Fruit fly (Drosophila melanogaster) whole organism, embryonic: ENCODE measurements around the gene snky.

Experiments used
- Abd-B ChIP-seq: fragments of 200-800 bp; sonication (Bioruptor generic); optimal IDR thresholded peaks from 2 replicates; lab custom pipeline; 2018; ENCODE audit warnings: missing biosample characterization, mild to moderate bottlenecking, missing genetic modification characterization, moderate library complexity
- Adf1 ChIP-seq: fragments of 200-800 bp; sonication (Bioruptor generic); IDR thresholded peaks from 2 replicates; pipeline ENCODE4 v1.3.6; 2022; ENCODE audit warnings: missing biosample characterization, missing genetic modification characterization
- Bgb ChIP-seq: fragments of 200-800 bp; sonication (Bioruptor generic); IDR thresholded peaks from 2 replicates; pipeline ENCODE4 v1.3.6; 2022; ENCODE audit warnings: missing biosample characterization, missing genetic modification characterization; ENCODE audit not compliant: partially characterized antibody
- CG10267 ChIP-seq: fragments of 200-800 bp; sonication (Bioruptor generic); optimal IDR thresholded peaks from 2 replicates; lab custom pipeline; 2018; ENCODE audit warnings: missing biosample characterization, mild to moderate bottlenecking, missing genetic modification characterization, moderate library complexity
- CG10431 ChIP-seq: fragments of 200-800 bp; sonication (Bioruptor generic); optimal IDR thresholded peaks from 3 replicates; lab custom pipeline; 2018; ENCODE audit warnings: missing biosample characterization, mild to moderate bottlenecking, missing genetic modification characterization
- CG10654 ChIP-seq: fragments of 200-800 bp; sonication (Bioruptor generic); optimal IDR thresholded peaks from 2 replicates; lab custom pipeline; 2016; ENCODE audit warnings: missing biosample characterization, missing genetic modification characterization
- CG10959 ChIP-seq: fragments of 200-800 bp; sonication (Bioruptor generic); IDR thresholded peaks from 2 replicates; pipeline ENCODE4 v1.3.6; 2022; ENCODE audit warnings: missing biosample characterization, missing genetic modification characterization
- CG11398 ChIP-seq: fragments of 200-800 bp; sonication (Bioruptor generic); optimal IDR thresholded peaks from 2 replicates; lab custom pipeline; 2016; ENCODE audit warnings: missing biosample characterization, missing genetic modification characterization
- CG11456 ChIP-seq: fragments of 200-800 bp; sonication (Bioruptor generic); IDR thresholded peaks from 3 replicates; pipeline ENCODE4 v1.3.6; 2022; ENCODE audit warnings: missing biosample characterization, missing genetic modification characterization
- CG11560 ChIP-seq: fragments of 200-800 bp; sonication (Bioruptor generic); IDR thresholded peaks from 3 replicates; pipeline ENCODE4 v1.3.6; 2022; ENCODE audit warnings: missing biosample characterization, missing genetic modification characterization
- CG11695 ChIP-seq: fragments of 200-800 bp; sonication (Bioruptor generic); IDR thresholded peaks from 3 replicates; pipeline ENCODE4 v1.3.6; 2022; ENCODE audit warnings: missing biosample characterization, missing genetic modification characterization
- CG12391 ChIP-seq: fragments of 200-800 bp; sonication (Bioruptor generic); optimal IDR thresholded peaks from 3 replicates; lab custom pipeline; 2018; ENCODE audit warnings: missing biosample characterization, mild to moderate bottlenecking, missing genetic modification characterization, moderate library complexity
- CG13775 ChIP-seq: fragments of 200-800 bp; sonication (Bioruptor generic); optimal IDR thresholded peaks from 3 replicates; lab custom pipeline; 2017; ENCODE audit warnings: missing biosample characterization, mild to moderate bottlenecking, missing genetic modification characterization
- CG15011 ChIP-seq: fragments of 200-800 bp; sonication (Bioruptor generic); optimal IDR thresholded peaks from 3 replicates; lab custom pipeline; 2018; ENCODE audit warnings: missing biosample characterization, mild to moderate bottlenecking, missing genetic modification characterization
- CG17568 ChIP-seq: fragments of 200-800 bp; sonication (Bioruptor generic); optimal IDR thresholded peaks from 2 replicates; lab custom pipeline; 2018; ENCODE audit warnings: missing biosample characterization, mild to moderate bottlenecking, missing genetic modification characterization, moderate library complexity
- CG1792 ChIP-seq: fragments of 200-800 bp; sonication (Bioruptor generic); optimal IDR thresholded peaks from 2 replicates; lab custom pipeline; 2016; ENCODE audit warnings: missing biosample characterization, missing genetic modification characterization
- CG31224 ChIP-seq: fragments of 200-800 bp; sonication (Bioruptor generic); IDR thresholded peaks from 2 replicates; pipeline ENCODE4 v1.3.6; 2022; ENCODE audit warnings: missing biosample characterization, missing genetic modification characterization
- CG32772 ChIP-seq: fragments of 200-800 bp; sonication (Bioruptor generic); IDR thresholded peaks from 2 replicates; pipeline ENCODE4 v1.3.6; 2022; ENCODE audit warnings: missing biosample characterization, missing genetic modification characterization
- CG3281 ChIP-seq: fragments of 200-800 bp; sonication (Bioruptor generic); optimal IDR thresholded peaks from 3 replicates; lab custom pipeline; 2017; ENCODE audit warnings: missing biosample characterization, mild to moderate bottlenecking, missing genetic modification characterization
- CG42726 ChIP-seq: fragments of 200-800 bp; sonication (Bioruptor generic); IDR thresholded peaks from 2 replicates; pipeline ENCODE4 v1.3.6; 2022; ENCODE audit warnings: missing biosample characterization, missing genetic modification characterization; ENCODE audit not compliant: partially characterized antibody
- CG43689 ChIP-seq: fragments of 200-800 bp; sonication (Bioruptor generic); IDR thresholded peaks from 2 replicates; pipeline ENCODE4 v1.3.6; 2022; ENCODE audit warnings: missing biosample characterization, missing genetic modification characterization
- CG4730 ChIP-seq: fragments of 200-800 bp; sonication (Bioruptor generic); IDR thresholded peaks from 2 replicates; pipeline ENCODE4 v1.3.6; 2022; ENCODE audit warnings: missing biosample characterization, missing genetic modification characterization
- CG6254 ChIP-seq: fragments of 200-800 bp; sonication (Bioruptor generic); optimal IDR thresholded peaks from 3 replicates; lab custom pipeline; 2017; ENCODE audit warnings: mild to moderate bottlenecking, missing biosample characterization, missing genetic modification reagents, missing genetic modification characterization
- CG7357 ChIP-seq: fragments of 200-800 bp; sonication (Bioruptor generic); IDR thresholded peaks from 3 replicates; pipeline ENCODE4 v1.3.6; 2022; ENCODE audit warnings: missing biosample characterization, missing genetic modification characterization
- CG8281 ChIP-seq: fragments of 200-800 bp; sonication (Bioruptor generic); optimal IDR thresholded peaks from 2 replicates; lab custom pipeline; 2018; ENCODE audit warnings: missing biosample characterization, mild to moderate bottlenecking, missing genetic modification characterization, moderate library complexity
- CG8388 ChIP-seq: fragments of 200-800 bp; sonication (Bioruptor generic); optimal IDR thresholded peaks from 2 replicates; lab custom pipeline; 2019; ENCODE audit warnings: missing biosample characterization, mild to moderate bottlenecking, missing genetic modification characterization, moderate library complexity
- CG8478 ChIP-seq: fragments of >200 bp; optimal IDR thresholded peaks from 2 replicates; lab custom pipeline; 2018
- D19B ChIP-seq: fragments of 200-800 bp; sonication (Bioruptor generic); optimal IDR thresholded peaks from 2 replicates; lab custom pipeline; 2017; ENCODE audit warnings: missing biosample characterization, mild to moderate bottlenecking, missing genetic modification characterization
- Drgx ChIP-seq: fragments of 200-800 bp; sonication (Bioruptor generic); IDR thresholded peaks from 2 replicates; pipeline ENCODE4 v1.3.6; 2022; ENCODE audit warnings: missing biosample characterization, missing genetic modification characterization
- Ets97D ChIP-seq: fragments of 200-800 bp; sonication (Bioruptor generic); optimal IDR thresholded peaks from 3 replicates; lab custom pipeline; 2016; ENCODE audit warnings: missing biosample characterization, missing genetic modification characterization
- Hr39 ChIP-seq: fragments of >200 bp; optimal IDR thresholded peaks from 2 replicates; lab custom pipeline; 2017
- Mes4 ChIP-seq: fragments of 200-800 bp; sonication (Bioruptor generic); optimal IDR thresholded peaks from 2 replicates; lab custom pipeline; 2016; ENCODE audit warnings: missing biosample characterization, missing genetic modification characterization
- Sox102F ChIP-seq: fragments of 200-800 bp; sonication (Bioruptor generic); optimal IDR thresholded peaks from 2 replicates; lab custom pipeline; 2018; ENCODE audit warnings: missing biosample characterization, mild to moderate bottlenecking, missing genetic modification characterization, moderate library complexity
- amos ChIP-seq: fragments of 200-800 bp; sonication (Bioruptor generic); IDR thresholded peaks from 2 replicates; pipeline ENCODE4 v1.3.6; 2022; ENCODE audit warnings: missing biosample characterization, missing genetic modification characterization; ENCODE audit not compliant: partially characterized antibody
- bigmax ChIP-seq: fragments of 200-800 bp; sonication (Bioruptor generic); optimal IDR thresholded peaks from 2 replicates; lab custom pipeline; 2018; ENCODE audit warnings: missing biosample characterization, mild to moderate bottlenecking, missing genetic modification characterization
- cad ChIP-seq: fragments of >200 bp; optimal IDR thresholded peaks from 2 replicates; lab custom pipeline; 2017; ENCODE audit warnings: missing biosample characterization, missing genetic modification characterization
- ci ChIP-seq: fragments of 200-800 bp; sonication (Bioruptor generic); IDR thresholded peaks from 3 replicates; pipeline ENCODE4 v1.3.6; 2022; ENCODE audit warnings: missing biosample characterization, missing genetic modification characterization
- dpn ChIP-seq, 2 experiments: fragments of 200-800 bp; sonication (Bioruptor generic); optimal IDR thresholded peaks; 3 replicates each; lab custom pipeline; 2016; ENCODE audit warnings: missing biosample characterization in 2 of 2, missing genetic modification characterization in 2 of 2
- gcm ChIP-seq: fragments of 200-800 bp; sonication (Bioruptor generic); optimal IDR thresholded peaks from 2 replicates; lab custom pipeline; 2019; ENCODE audit warnings: missing biosample characterization, mild to moderate bottlenecking, missing genetic modification characterization, moderate library complexity
- grn ChIP-seq: fragments of 200-800 bp; sonication (Bioruptor generic); optimal IDR thresholded peaks from 3 replicates; lab custom pipeline; 2017; ENCODE audit warnings: missing biosample characterization, missing genetic modification characterization
- jigr1 ChIP-seq: fragments of 200-800 bp; sonication (Bioruptor generic); IDR thresholded peaks from 3 replicates; pipeline ENCODE4 v1.3.6; 2022; ENCODE audit warnings: missing biosample characterization, missing genetic modification characterization
- jing ChIP-seq: fragments of 200-800 bp; sonication (Bioruptor generic); optimal IDR thresholded peaks from 2 replicates; lab custom pipeline; 2018; ENCODE audit warnings: missing biosample characterization, mild to moderate bottlenecking, missing genetic modification characterization
- oc ChIP-seq: fragments of 200-800 bp; sonication (Bioruptor generic); optimal IDR thresholded peaks from 2 replicates; lab custom pipeline; 2018; ENCODE audit warnings: missing biosample characterization, mild to moderate bottlenecking, missing genetic modification characterization, moderate library complexity
- pb ChIP-seq: fragments of 200-800 bp; sonication (Bioruptor generic); optimal IDR thresholded peaks from 3 replicates; lab custom pipeline; 2016; ENCODE audit warnings: missing biosample characterization, missing genetic modification characterization
- psq ChIP-seq: fragments of 200-800 bp; sonication (Bioruptor generic); optimal IDR thresholded peaks from 2 replicates; lab custom pipeline; 2017; ENCODE audit warnings: missing biosample characterization, missing genetic modification characterization
- pzg ChIP-seq: fragments of 200-800 bp; sonication (Bioruptor generic); optimal IDR thresholded peaks from 3 replicates; lab custom pipeline; 2018; ENCODE audit warnings: missing biosample characterization, mild to moderate bottlenecking, missing genetic modification characterization, moderate library complexity
- salm ChIP-seq: fragments of 200-800 bp; sonication (Bioruptor generic); optimal IDR thresholded peaks from 2 replicates; lab custom pipeline; 2018; ENCODE audit warnings: missing biosample characterization, mild to moderate bottlenecking, missing genetic modification characterization
- sisA ChIP-seq: fragments of 200-800 bp; sonication (Bioruptor generic); IDR thresholded peaks from 2 replicates; pipeline ENCODE4 v1.3.6; 2022; ENCODE audit warnings: missing biosample characterization, missing genetic modification characterization
- toy ChIP-seq: fragments of 200-800 bp; sonication (Bioruptor generic); IDR thresholded peaks from 2 replicates; pipeline ENCODE4 v1.3.6; 2022; ENCODE audit warnings: missing biosample characterization, missing genetic modification characterization
- unpg ChIP-seq: fragments of 200-800 bp; sonication (Bioruptor generic); optimal IDR thresholded peaks from 3 replicates; lab custom pipeline; 2018; ENCODE audit warnings: missing biosample characterization, mild to moderate bottlenecking, missing genetic modification characterization, moderate library complexity
- usp ChIP-seq: fragments of >200 bp; optimal IDR thresholded peaks from 2 replicates; lab custom pipeline; 2017; ENCODE audit warnings: missing biosample characterization, missing genetic modification characterization
- vnd ChIP-seq: fragments of 200-800 bp; sonication (Bioruptor generic); IDR thresholded peaks from 3 replicates; pipeline ENCODE4 v1.3.6; 2022; ENCODE audit warnings: missing biosample characterization, missing genetic modification characterization; ENCODE audit not compliant: partially characterized antibody

The snky gene

dm6 chr3L:13213360-13213759 lies 39.1 kb downstream of the snky start (continued):
- no peak for TF ChIP-seq pzg (GFP tag; lab: Kevin White, UChicago)
- peak; percentile 80 for TF ChIP-seq Sox102F (GFP tag; lab: Kevin White, UChicago)
- TF ChIP-seq CG10654 (GFP tag; lab: Kevin White, UChicago) = peak; percentile 36
- TF ChIP-seq CG11560 (tag; lab: Robert Waterston, UW) = no peak
- TF ChIP-seq CG32772 (GFP tag; lab: Robert Waterston, UW) = peak; percentile 44; the same call in 1 of the 2 replicates
- TF ChIP-seq Bgb (GFP tag; lab: Robert Waterston, UW) = no peak
- TF ChIP-seq Ets97D (GFP tag; lab: Kevin White, UChicago) = no peak
- TF ChIP-seq pb = peak; percentile 12
- peak; percentile 10 for TF ChIP-seq jing (GFP tag; lab: Kevin White, UChicago)
- no peak for TF ChIP-seq amos (GFP tag; lab: Robert Waterston, UW)
- peak; percentile 47 to 54 for TF ChIP-seq dpn (GFP tag; optimal IDR thresholded peaks at IDR 0.05; lab: Kevin White, UChicago)
- peak; percentile 17 for TF ChIP-seq CG1792
- no peak for TF ChIP-seq CG4730 (GFP tag; lab: Robert Waterston, UW)
- no peak for TF ChIP-seq CG7357 (GFP tag; lab: Robert Waterston, UW)
- peak; percentile 61 for TF ChIP-seq Mes4
- TF ChIP-seq Adf1 (GFP tag; lab: Robert Waterston, UW) = no peak
- TF ChIP-seq CG11695 = no peak
- no peak for TF ChIP-seq CG8478 (lab: Kevin White, UChicago)
- TF ChIP-seq CG11398 = peak; percentile 43
- TF ChIP-seq Abd-B (GFP tag; lab: Kevin White, UChicago) = peak; percentile 45
- no peak for TF ChIP-seq psq (GFP tag; lab: Kevin White, UChicago)
- TF ChIP-seq salm = peak; percentile 71
- peak; percentile 32 for TF ChIP-seq CG13775 (GFP tag; lab: Kevin White, UChicago)
- peak; percentile 67 for TF ChIP-seq CG8388 (GFP tag; lab: Kevin White, UChicago)
- TF ChIP-seq CG3281 (GFP tag; lab: Kevin White, UChicago) = peak; percentile 27
- peak; percentile 77 for TF ChIP-seq ci (GFP tag; lab: Robert Waterston, UW)
- peak; percentile 71 for TF ChIP-seq unpg
- TF ChIP-seq CG15011 = no peak
- TF ChIP-seq D19B = no peak
- TF ChIP-seq CG10959 (GFP tag; lab: Robert Waterston, UW) = peak; percentile 56
- no peak for TF ChIP-seq bigmax
- TF ChIP-seq CG10267 = peak; percentile 57
- TF ChIP-seq Drgx (GFP tag; lab: Robert Waterston, UW) = peak; percentile 43
- TF ChIP-seq toy (GFP tag; lab: Robert Waterston, UW) = no peak
- TF ChIP-seq sisA (GFP tag; lab: Robert Waterston, UW) = no peak
- peak; percentile 78 for TF ChIP-seq oc
- peak; percentile 64 for TF ChIP-seq CG17568 (GFP tag; lab: Kevin White, UChicago)
- TF ChIP-seq CG10431 (GFP tag; lab: Kevin White, UChicago) = no peak
- TF ChIP-seq CG42726 (GFP tag; lab: Robert Waterston, UW) = no peak
- peak; percentile 57 for TF ChIP-seq gcm (GFP tag; lab: Kevin White, UChicago)
- no peak for TF ChIP-seq Hr39
- TF ChIP-seq grn = no peak
- TF ChIP-seq cad = no peak
- peak; percentile 20 for TF ChIP-seq CG8281 (tag; lab: Kevin White, UChicago)
- no peak for TF ChIP-seq jigr1 (GFP tag; lab: Robert Waterston, UW)
- TF ChIP-seq CG43689 (GFP tag; lab: Robert Waterston, UW) = no peak
- no peak for TF ChIP-seq usp (GFP tag; lab: Kevin White, UChicago)
- TF ChIP-seq vnd = no peak
- no peak for TF ChIP-seq CG31224 (GFP tag; lab: Robert Waterston, UW)
- TF ChIP-seq CG11456 (GFP tag; lab: Robert Waterston, UW) = no peak
- peak; percentile 26 for TF ChIP-seq CG6254 (GFP tag; lab: Kevin White, UChicago)
- peak; percentile 75 for TF ChIP-seq CG12391 (tag; lab: Kevin White, UChicago)
